Worm (Caenorhabditis elegans) whole organism, early embryonic: Measurements from ENCODE around the gene C24F3.2.

ENCODE experiments used
- B0310.2 ChIP-seq: sonication (generic microtip); optimal IDR thresholded peaks from 2 replicates; lab custom pipeline; 2016; ENCODE audit warnings: mild to moderate bottlenecking, missing genetic modification characterization, missing compliant biosample characterization
- F13C5.2 ChIP-seq: sonication (generic microtip); optimal IDR thresholded peaks from 2 replicates; lab custom pipeline; 2017; ENCODE audit warnings: mild to moderate bottlenecking, missing genetic modification characterization, inconsistent platforms, missing compliant biosample characterization
- aly-1 ChIP-seq: sonication (generic microtip); optimal IDR thresholded peaks from 2 replicates; lab custom pipeline; 2016; ENCODE audit warnings: missing genetic modification characterization, missing compliant biosample characterization
- ama-1 ChIP-seq: fragments of 150-350 bp; optimal IDR thresholded peaks from 2 replicates; lab custom pipeline; 2014
- ceh-13 ChIP-seq: fragments of 200-800 bp; sonication (Bioruptor generic); optimal IDR thresholded peaks from 2 replicates; lab custom pipeline; 2018; ENCODE audit warnings: mild to moderate bottlenecking, missing genetic modification characterization, missing compliant biosample characterization
- ceh-36 ChIP-seq: sonication (generic microtip); optimal IDR thresholded peaks from 2 replicates; lab custom pipeline; 2016; ENCODE audit warnings: missing genetic modification characterization, inconsistent platforms, missing compliant biosample characterization
- ets-7 ChIP-seq: sonication (generic microtip); optimal IDR thresholded peaks from 2 replicates; lab custom pipeline; 2016; ENCODE audit warnings: missing genotype, missing genetic modification characterization, missing compliant biosample characterization
- flt-1 ChIP-seq: fragments of 200-800 bp; sonication (Bioruptor generic); IDR thresholded peaks from 2 replicates; pipeline ENCODE4 v1.3.6; 2022; ENCODE audit warnings: missing genetic modification characterization, missing compliant biosample characterization
- hmbx-1 ChIP-seq: sonication (generic microtip); optimal IDR thresholded peaks from 2 replicates; lab custom pipeline; 2016; ENCODE audit warnings: mild to moderate bottlenecking, missing genetic modification characterization, missing compliant biosample characterization
- hmg-4 ChIP-seq: fragments of 200-800 bp; sonication (Bioruptor generic); optimal IDR thresholded peaks from 2 replicates; lab custom pipeline; 2018; ENCODE audit warnings: mild to moderate bottlenecking, missing genetic modification characterization, missing compliant biosample characterization
- hnd-1 ChIP-seq: sonication (generic microtip); optimal IDR thresholded peaks from 2 replicates; lab custom pipeline; 2016; ENCODE audit warnings: missing genetic modification characterization, missing compliant biosample characterization
- pes-1 ChIP-seq: fragments of 200-800 bp; sonication (Bioruptor generic); IDR thresholded peaks from 2 replicates; pipeline ENCODE4 v1.3.6; 2022; ENCODE audit warnings: missing genetic modification reagents, missing genetic modification characterization, missing compliant biosample characterization
- scrt-1 ChIP-seq: fragments of 200-800 bp; sonication (Bioruptor generic); IDR thresholded peaks from 2 replicates; pipeline ENCODE4 v1.3.6; 2022; ENCODE audit warnings: missing genetic modification characterization, missing compliant biosample characterization
- sea-1 ChIP-seq: fragments of 200-800 bp; sonication (Bioruptor generic); conservative IDR thresholded peaks from 2 replicates; pipeline ENCODE4 v1.3.6; 2022; ENCODE audit warnings: missing genetic modification characterization, missing compliant biosample characterization
- tbx-11 ChIP-seq: fragments of 200-800 bp; sonication (Bioruptor generic); IDR thresholded peaks from 2 replicates; pipeline ENCODE4 v1.3.6; 2022; ENCODE audit warnings: missing genetic modification characterization, missing compliant biosample characterization
- tbx-37 ChIP-seq: fragments of 200-800 bp; sonication (Bioruptor generic); conservative IDR thresholded peaks from 2 replicates; pipeline ENCODE4 v1.3.6; 2022; ENCODE audit warnings: missing genetic modification reagents, missing genetic modification characterization, missing compliant biosample characterization
- tra-4 ChIP-seq: sonication (generic microtip); optimal IDR thresholded peaks from 2 replicates; lab custom pipeline; 2017; ENCODE audit warnings: missing genetic modification characterization, missing compliant biosample characterization

The C24F3.2 gene

DNA sequence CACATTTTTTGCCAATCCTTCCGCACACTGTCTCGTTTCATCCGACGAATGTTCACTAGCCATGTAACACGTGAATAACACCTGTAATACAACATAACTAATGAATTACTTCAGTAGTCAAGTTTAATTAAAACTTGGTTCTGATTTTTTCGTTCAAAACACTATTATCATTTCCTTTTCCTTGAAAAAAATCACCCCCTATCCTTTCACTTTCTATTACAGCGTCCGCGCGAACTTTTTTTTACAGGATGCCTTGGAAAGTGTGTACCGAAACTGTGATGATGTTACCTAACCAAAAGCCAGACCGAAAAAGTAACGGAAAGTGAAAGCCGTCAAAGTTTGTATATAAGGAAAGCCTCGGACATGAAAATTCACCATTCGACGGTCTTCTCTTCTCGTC, 6.3 kb upstream of the C24F3.2 start, which contains the start of gene col-124:
TSS of gene col-124 (plus strand) at position 374 of the 400 bp plus-strand sequence.
- no peak for TF ChIP-seq hmg-4 (GFP tag; lab: Kevin White, UChicago)
- no peak for TF ChIP-seq pes-1 (GFP tag; lab: Robert Waterston, UW)
- TF ChIP-seq tbx-37 (GFP tag; lab: Robert Waterston, UW) = no peak
- no peak for TF ChIP-seq F13C5.2
- no peak for TF ChIP-seq ceh-36
- no peak for TF ChIP-seq scrt-1 (GFP tag; lab: Robert Waterston, UW)
- no peak for TF ChIP-seq flt-1 (GFP tag; lab: Robert Waterston, UW)
- no peak for TF ChIP-seq tbx-11
- no peak for TF ChIP-seq hnd-1 (tag; lab: Kevin White, UChicago)
- TF ChIP-seq B0310.2 (tag; lab: Kevin White, UChicago) = no peak
- TF ChIP-seq ama-1 = no peak
- no peak for TF ChIP-seq aly-1 (tag; lab: Kevin White, UChicago)
- no peak for TF ChIP-seq ceh-13 (GFP tag; lab: Kevin White, UChicago)
- no peak for TF ChIP-seq sea-1

DNA sequence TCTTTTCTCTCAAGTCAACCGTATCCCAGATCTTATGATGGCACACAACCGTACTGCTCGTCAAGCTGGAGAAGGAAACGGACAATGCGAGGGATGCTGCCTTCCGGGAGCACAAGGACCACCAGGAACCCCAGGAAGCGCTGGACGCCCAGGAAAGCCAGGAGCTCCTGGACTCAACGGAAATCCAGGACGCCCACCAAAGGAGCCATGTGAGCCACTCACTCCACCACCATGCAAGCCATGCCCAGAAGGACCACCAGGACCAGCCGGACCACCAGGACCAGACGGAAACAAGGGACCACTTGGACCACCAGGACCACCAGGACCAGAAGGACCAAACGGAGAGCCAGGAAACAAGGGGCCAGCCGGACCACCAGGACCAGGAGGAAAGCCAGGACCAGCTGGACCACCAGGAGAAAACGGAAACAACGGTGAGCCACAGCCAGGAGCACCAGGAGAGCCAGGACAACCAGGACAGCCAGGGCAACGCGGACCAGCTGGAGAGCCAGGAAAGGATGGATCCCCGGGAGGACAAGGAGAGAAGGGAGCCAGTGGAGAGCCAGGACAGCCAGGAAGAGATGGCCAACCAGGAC, 5.5 kb upstream of the C24F3.2 start:
- no peak for TF ChIP-seq aly-1 (tag; lab: Kevin White, UChicago)
- no peak for TF ChIP-seq tra-4 (tag; lab: Kevin White, UChicago)
- TF ChIP-seq tbx-37 (GFP tag; lab: Robert Waterston, UW) = no peak
- TF ChIP-seq ama-1 = no peak
- no peak for TF ChIP-seq pes-1 (GFP tag; lab: Robert Waterston, UW)

DNA sequence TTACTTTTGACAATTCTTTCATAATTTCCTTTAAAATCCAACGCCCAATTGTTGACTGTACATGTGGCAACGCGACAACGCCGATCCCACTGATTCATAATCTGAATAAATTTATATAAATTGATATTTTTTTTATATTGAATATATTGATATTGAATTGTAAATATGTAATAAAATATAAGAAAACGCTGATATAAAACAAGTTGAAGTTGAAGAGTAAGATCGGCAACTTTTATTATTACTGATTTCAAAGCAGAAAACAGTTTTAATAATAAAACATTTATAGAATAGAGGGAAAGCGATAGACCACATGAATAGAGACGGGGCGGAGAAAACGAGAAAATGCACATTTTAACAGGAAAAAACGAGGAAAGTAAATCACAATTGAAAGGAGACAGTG, 3.1 kb upstream of the C24F3.2 start, which contains the start of gene qns-1:
TSS of gene qns-1 (minus strand) at position 101 of the 400 bp plus-strand sequence.
- no peak for TF ChIP-seq sea-1
- TF ChIP-seq tra-4 (tag; lab: Kevin White, UChicago) = no peak
- no peak for TF ChIP-seq scrt-1 (GFP tag; lab: Robert Waterston, UW)
- TF ChIP-seq aly-1 (tag; lab: Kevin White, UChicago) = no peak
- TF ChIP-seq tbx-11 = no peak
- TF ChIP-seq ama-1 = no peak
- no peak for TF ChIP-seq hnd-1 (tag; lab: Kevin White, UChicago)
- TF ChIP-seq B0310.2 (tag; lab: Kevin White, UChicago) = no peak
- TF ChIP-seq hmbx-1 (tag; lab: Kevin White, UChicago) = no peak

ce11 chrIV:10221187-10221586, 1.2 kb upstream of the C24F3.2 start, which contains the start of gene tram-1:
Gene tram-1, minus strand, starts transcription at chrIV:10221287.
- TF ChIP-seq hmbx-1 (tag; lab: Kevin White, UChicago) = no peak
- TF ChIP-seq ceh-36 = no peak
- TF ChIP-seq tbx-37 (GFP tag; lab: Robert Waterston, UW) = no peak
- TF ChIP-seq aly-1 (tag; lab: Kevin White, UChicago) = no peak
- no peak for TF ChIP-seq tbx-11

ce11 chrIV:10223723-10224122, 1.4 kb downstream of the C24F3.2 start, which contains the start of gene nas-12:
Gene nas-12, plus strand, starts transcription at chrIV:10224023.
- TF ChIP-seq tbx-37 (GFP tag; lab: Robert Waterston, UW) (no peak), tbx-11 (no peak), hnd-1 (tag; lab: Kevin White, UChicago) (no peak), tra-4 (tag; lab: Kevin White, UChicago) (no peak), hmbx-1 (tag; lab: Kevin White, UChicago) (no peak), F13C5.2 (no peak), ceh-13 (GFP tag; lab: Kevin White, UChicago) (no peak), hmg-4 (GFP tag; lab: Kevin White, UChicago) (no peak), B0310.2 (tag; lab: Kevin White, UChicago) (no peak), pes-1 (GFP tag; lab: Robert Waterston, UW) (no peak)

DNA sequence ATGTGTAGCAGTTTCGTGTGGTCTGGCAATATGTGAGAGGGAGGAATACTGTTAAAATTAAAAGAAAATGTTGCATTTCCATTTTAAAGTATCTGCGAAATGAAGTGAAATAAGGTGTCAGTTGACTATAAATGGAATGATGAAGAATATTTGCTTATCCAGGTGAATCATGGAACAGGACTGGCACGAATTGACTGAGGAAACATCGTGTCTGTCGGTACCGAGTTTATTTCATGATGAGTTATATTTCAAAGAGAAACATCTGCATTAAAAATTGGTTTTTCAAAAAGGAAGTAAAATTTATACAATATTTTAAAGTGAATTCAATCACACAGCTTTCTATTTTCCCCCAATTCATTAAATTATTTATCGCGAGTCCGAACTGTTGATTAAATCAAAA, 5.2 kb downstream of the C24F3.2 start, which contains the start of gene F01G10.6:
TSS of gene F01G10.6 (minus strand) at position 101 of the 400 bp plus-strand sequence.
- TF ChIP-seq hnd-1 (tag; lab: Kevin White, UChicago) (no peak), tbx-37 (GFP tag; lab: Robert Waterston, UW) (no peak), aly-1 (tag; lab: Kevin White, UChicago) (no peak)

ce11 chrIV:10230971-10231370, 8.6 kb downstream of the C24F3.2 start, which contains the start of gene F01G10.5:
Gene F01G10.5, minus strand, starts transcription at chrIV:10231071.
- TF ChIP-seq ets-7 (tag; lab: Kevin White, UChicago) (no peak), aly-1 (tag; lab: Kevin White, UChicago) (no peak), F13C5.2 (no peak), flt-1 (GFP tag; lab: Robert Waterston, UW) (no peak), hmg-4 (GFP tag; lab: Kevin White, UChicago) (no peak), tra-4 (tag; lab: Kevin White, UChicago) (no peak), hnd-1 (tag; lab: Kevin White, UChicago) (no peak), B0310.2 (tag; lab: Kevin White, UChicago) (no peak), tbx-37 (GFP tag; lab: Robert Waterston, UW) (no peak), hmbx-1 (tag; lab: Kevin White, UChicago) (no peak), scrt-1 (GFP tag; lab: Robert Waterston, UW) (no peak), ama-1 (no peak), tbx-11 (no peak), sea-1 (no peak), pes-1 (GFP tag; lab: Robert Waterston, UW) (no peak), ceh-13 (GFP tag; lab: Kevin White, UChicago) (no peak), ceh-36 (no peak)

DNA sequence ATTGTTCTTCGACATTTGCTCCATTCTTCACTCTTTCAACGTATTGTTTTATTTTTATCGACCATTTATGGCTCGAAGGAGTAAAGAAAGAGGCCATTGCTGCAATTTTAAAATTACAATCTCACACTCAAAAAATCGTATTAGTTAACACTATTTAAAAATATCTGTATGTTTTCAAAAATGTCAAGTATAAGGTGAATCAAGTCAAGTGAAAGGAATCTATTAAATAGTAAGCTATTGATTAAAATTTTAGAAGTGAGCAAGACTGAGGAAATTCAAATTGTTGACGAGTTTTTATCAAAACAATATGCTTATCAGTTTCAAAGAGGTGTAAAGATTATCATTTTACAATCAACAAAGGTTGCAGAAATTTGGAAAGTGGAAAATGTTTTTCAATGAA, 10.1 kb downstream of the C24F3.2 start, which contains the start of gene F01G10.4:
TSS of gene F01G10.4 (minus strand) at position 101 of the 400 bp plus-strand sequence.
- TF ChIP-seq flt-1 (GFP tag; lab: Robert Waterston, UW) = no peak
